Worm (Caenorhabditis elegans) whole organism, early embryonic: ENCODE measurements around the gene mask-1.

Experiments
- B0310.2 ChIP-seq: sonication (generic microtip); optimal IDR thresholded peaks from 2 replicates; lab custom pipeline; 2016; ENCODE audit warnings: mild to moderate bottlenecking, missing genetic modification characterization, missing compliant biosample characterization
- F13C5.2 ChIP-seq: sonication (generic microtip); optimal IDR thresholded peaks from 2 replicates; lab custom pipeline; 2017; ENCODE audit warnings: mild to moderate bottlenecking, missing genetic modification characterization, inconsistent platforms, missing compliant biosample characterization
- aly-1 ChIP-seq: sonication (generic microtip); optimal IDR thresholded peaks from 2 replicates; lab custom pipeline; 2016; ENCODE audit warnings: missing genetic modification characterization, missing compliant biosample characterization
- ama-1 ChIP-seq: fragments of 150-350 bp; optimal IDR thresholded peaks from 2 replicates; lab custom pipeline; 2014
- ceh-13 ChIP-seq: fragments of 200-800 bp; sonication (Bioruptor generic); optimal IDR thresholded peaks from 2 replicates; lab custom pipeline; 2018; ENCODE audit warnings: mild to moderate bottlenecking, missing genetic modification characterization, missing compliant biosample characterization
- ceh-36 ChIP-seq: sonication (generic microtip); optimal IDR thresholded peaks from 2 replicates; lab custom pipeline; 2016; ENCODE audit warnings: missing genetic modification characterization, inconsistent platforms, missing compliant biosample characterization
- ets-7 ChIP-seq: sonication (generic microtip); optimal IDR thresholded peaks from 2 replicates; lab custom pipeline; 2016; ENCODE audit warnings: missing genotype, missing genetic modification characterization, missing compliant biosample characterization
- flt-1 ChIP-seq: fragments of 200-800 bp; sonication (Bioruptor generic); IDR thresholded peaks from 2 replicates; pipeline ENCODE4 v1.3.6; 2022; ENCODE audit warnings: missing genetic modification characterization, missing compliant biosample characterization
- hmbx-1 ChIP-seq: sonication (generic microtip); optimal IDR thresholded peaks from 2 replicates; lab custom pipeline; 2016; ENCODE audit warnings: mild to moderate bottlenecking, missing genetic modification characterization, missing compliant biosample characterization
- hmg-4 ChIP-seq: fragments of 200-800 bp; sonication (Bioruptor generic); optimal IDR thresholded peaks from 2 replicates; lab custom pipeline; 2018; ENCODE audit warnings: mild to moderate bottlenecking, missing genetic modification characterization, missing compliant biosample characterization
- hnd-1 ChIP-seq: sonication (generic microtip); optimal IDR thresholded peaks from 2 replicates; lab custom pipeline; 2016; ENCODE audit warnings: missing genetic modification characterization, missing compliant biosample characterization
- pes-1 ChIP-seq: fragments of 200-800 bp; sonication (Bioruptor generic); IDR thresholded peaks from 2 replicates; pipeline ENCODE4 v1.3.6; 2022; ENCODE audit warnings: missing genetic modification reagents, missing genetic modification characterization, missing compliant biosample characterization
- scrt-1 ChIP-seq: fragments of 200-800 bp; sonication (Bioruptor generic); IDR thresholded peaks from 2 replicates; pipeline ENCODE4 v1.3.6; 2022; ENCODE audit warnings: missing genetic modification characterization, missing compliant biosample characterization
- sea-1 ChIP-seq: fragments of 200-800 bp; sonication (Bioruptor generic); conservative IDR thresholded peaks from 2 replicates; pipeline ENCODE4 v1.3.6; 2022; ENCODE audit warnings: missing genetic modification characterization, missing compliant biosample characterization
- tbx-11 ChIP-seq: fragments of 200-800 bp; sonication (Bioruptor generic); IDR thresholded peaks from 2 replicates; pipeline ENCODE4 v1.3.6; 2022; ENCODE audit warnings: missing genetic modification characterization, missing compliant biosample characterization
- tbx-37 ChIP-seq: fragments of 200-800 bp; sonication (Bioruptor generic); conservative IDR thresholded peaks from 2 replicates; pipeline ENCODE4 v1.3.6; 2022; ENCODE audit warnings: missing genetic modification reagents, missing genetic modification characterization, missing compliant biosample characterization
- tra-4 ChIP-seq: sonication (generic microtip); optimal IDR thresholded peaks from 2 replicates; lab custom pipeline; 2017; ENCODE audit warnings: missing genetic modification characterization, missing compliant biosample characterization

The mask-1 gene

DNA sequence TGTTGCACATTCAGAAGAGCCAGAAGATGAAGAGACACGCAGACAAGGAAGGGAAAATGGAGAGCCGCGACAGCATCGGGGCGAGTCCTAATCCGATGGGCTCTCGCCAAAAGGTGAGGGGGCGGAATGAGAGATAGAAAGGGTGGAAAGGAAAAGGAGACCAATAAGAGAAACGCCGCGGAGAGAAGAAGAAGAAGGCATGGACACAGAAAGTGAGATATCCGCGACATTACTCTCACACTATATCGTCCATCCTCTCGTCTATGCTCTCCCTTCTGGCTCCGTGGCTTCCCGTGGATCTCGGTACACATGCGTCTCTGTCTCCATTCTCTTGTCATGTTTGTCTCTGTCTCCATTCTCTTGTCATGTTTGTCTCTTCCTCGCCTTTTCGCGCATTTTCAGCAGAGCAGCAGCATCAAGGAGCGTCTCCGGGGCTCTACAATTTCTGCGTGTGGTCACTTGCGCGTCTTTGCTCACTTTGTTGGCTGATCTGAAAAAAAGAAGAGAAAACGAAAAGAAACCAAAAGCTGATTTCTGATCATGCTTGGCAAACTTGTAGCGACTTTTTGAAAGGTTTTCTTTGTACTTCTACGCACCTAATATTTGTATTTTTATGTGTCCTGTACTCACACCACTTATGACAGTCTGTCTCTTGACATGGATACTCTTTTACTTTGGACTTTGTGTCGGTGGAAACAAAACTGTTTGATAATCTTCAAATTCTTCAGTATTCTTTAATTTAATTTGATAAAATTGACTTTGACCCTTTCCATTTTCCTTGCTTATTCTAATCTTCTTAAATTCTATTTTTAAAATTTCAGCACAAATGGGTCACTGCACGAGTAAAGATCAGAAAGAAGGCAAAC is 28.7 kb downstream of the mask-1 start, which contains the start of gene gpa-7:
Gene gpa-7 (plus strand): TSS at position 816 of the 866 bp plus-strand sequence.
- TF ChIP-seq tra-4 (no peak), hmbx-1 (tag; lab: Kevin White, UChicago) (no peak), pes-1 (GFP tag; lab: Robert Waterston, UW) (no peak), hmg-4 (GFP tag; lab: Kevin White, UChicago) (no peak), tbx-11 (GFP tag; lab: Robert Waterston, UW) (0 out of 2 replicates have a peak, but pooled peaks have one; percentile 34), B0310.2 (tag; lab: Kevin White, UChicago) (no peak), ama-1 (lab: Kevin White, UChicago) (no peak), flt-1 (GFP tag; lab: Robert Waterston, UW) (no peak), ceh-13 (GFP tag; lab: Kevin White, UChicago) (no peak), aly-1 (peak; percentile 56), F13C5.2 (tag; lab: Kevin White, UChicago) (peak; percentile 56), sea-1 (GFP tag; lab: Robert Waterston, UW) (no peak), ceh-36 (tag; lab: Kevin White, UChicago) (no peak)

- TF ChIP-seq ceh-13 (GFP tag; lab: Kevin White, UChicago) = no peak
- no peak for TF ChIP-seq ceh-36 (tag; lab: Kevin White, UChicago)
- no peak for TF ChIP-seq hmg-4 (GFP tag; lab: Kevin White, UChicago)
- TF ChIP-seq B0310.2 (tag; lab: Kevin White, UChicago) = no peak
Observed at ce11 chrIV:10409377-10409776, 34.7 kb downstream of the mask-1 start, which contains the start of gene rfk-1. rfk-1 (minus strand) TSS chrIV:10409477.

DNA sequence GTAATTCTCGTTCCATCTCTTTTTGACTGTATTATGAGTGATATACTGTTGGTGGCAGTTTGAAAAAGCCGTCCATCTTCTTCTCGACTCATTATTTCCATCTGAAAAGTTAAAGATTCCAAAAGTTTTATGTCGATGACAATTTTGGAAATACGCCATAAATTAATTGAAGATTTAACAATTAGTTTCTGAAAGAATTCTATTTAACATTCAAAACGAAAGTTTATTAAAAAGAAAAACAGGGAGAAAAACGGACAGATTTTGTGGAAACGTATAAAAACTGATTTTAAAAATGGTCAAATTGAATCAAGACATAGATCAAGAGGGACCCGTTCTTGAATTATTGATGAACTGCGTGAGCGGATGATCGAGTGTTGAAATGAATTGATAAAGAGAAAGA is 39.1 kb downstream of the mask-1 start, which contains the start of gene R10H10.7:
Gene R10H10.7 (minus strand): TSS at position 101 of the 400 bp plus-strand sequence.
- TF ChIP-seq tbx-37 (GFP tag; lab: Robert Waterston, UW) (no peak), ceh-36 (tag; lab: Kevin White, UChicago) (no peak), hmg-4 (GFP tag; lab: Kevin White, UChicago) (no peak), F13C5.2 (tag; lab: Kevin White, UChicago) (no peak), tbx-11 (GFP tag; lab: Robert Waterston, UW) (no peak), hnd-1 (tag; lab: Kevin White, UChicago) (no peak), flt-1 (GFP tag; lab: Robert Waterston, UW) (no peak), B0310.2 (tag; lab: Kevin White, UChicago) (no peak), ama-1 (lab: Kevin White, UChicago) (no peak), scrt-1 (GFP tag; lab: Robert Waterston, UW) (no peak), pes-1 (GFP tag; lab: Robert Waterston, UW) (no peak), tra-4 (no peak), ets-7 (tag; lab: Kevin White, UChicago) (no peak), aly-1 (no peak), sea-1 (GFP tag; lab: Robert Waterston, UW) (no peak), ceh-13 (GFP tag; lab: Kevin White, UChicago) (no peak), hmbx-1 (tag; lab: Kevin White, UChicago) (no peak)

DNA sequence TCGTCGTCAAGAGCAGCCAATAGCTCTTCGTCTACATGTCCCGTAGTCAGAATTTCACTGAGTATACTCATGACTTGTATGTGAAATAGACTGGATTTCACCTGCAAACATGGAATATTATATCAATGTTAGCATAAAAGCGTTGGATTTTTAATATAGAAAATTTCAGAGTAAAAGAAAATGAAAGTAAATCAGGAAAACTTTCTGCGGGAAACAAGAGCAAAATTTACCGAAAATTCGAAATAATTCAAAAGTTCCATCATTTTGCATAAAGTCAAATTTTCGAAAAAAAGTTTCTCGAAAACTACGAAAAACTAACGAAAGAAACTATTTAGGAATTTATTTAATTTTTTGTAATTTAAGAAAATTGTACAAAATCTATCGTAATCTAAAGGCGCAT is 43.1 kb downstream of the mask-1 start, which contains the start of gene F13B12.6:
Gene F13B12.6 (minus strand): TSS at position 101 of the 400 bp plus-strand sequence.
- TF ChIP-seq hmg-4 (GFP tag; lab: Kevin White, UChicago) = no peak

DNA sequence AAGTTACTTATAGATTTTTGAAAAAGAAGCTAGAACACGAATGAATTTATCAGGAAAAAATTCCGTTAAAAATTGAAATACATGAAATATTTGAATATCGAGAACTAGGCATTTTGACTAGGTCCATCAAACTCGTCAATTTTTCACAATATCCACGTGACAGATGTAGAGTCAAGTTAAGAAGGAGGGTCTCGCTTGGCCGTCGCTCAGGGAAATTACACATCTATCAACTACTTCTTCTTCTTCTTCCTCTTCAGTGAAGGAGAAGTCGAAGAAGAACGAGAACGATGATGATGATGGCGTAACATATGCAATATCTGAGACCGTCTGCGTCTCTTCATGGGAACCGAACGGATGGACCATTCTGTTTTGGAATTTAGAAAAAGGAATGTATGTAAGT is 45.2 kb downstream of the mask-1 start:
- TF ChIP-seq flt-1 (GFP tag; lab: Robert Waterston, UW) = no peak
- no peak for TF ChIP-seq scrt-1 (GFP tag; lab: Robert Waterston, UW)
- TF ChIP-seq pes-1 (GFP tag; lab: Robert Waterston, UW) = no peak
- no peak for TF ChIP-seq aly-1
- TF ChIP-seq tbx-11 (GFP tag; lab: Robert Waterston, UW) = no peak
- no peak for TF ChIP-seq B0310.2 (tag; lab: Kevin White, UChicago)
- no peak for TF ChIP-seq ets-7 (tag; lab: Kevin White, UChicago)
- TF ChIP-seq hnd-1 (tag; lab: Kevin White, UChicago) = no peak
- no peak for TF ChIP-seq ceh-13 (GFP tag; lab: Kevin White, UChicago)
- no peak for TF ChIP-seq tra-4
- TF ChIP-seq hmg-4 (GFP tag; lab: Kevin White, UChicago) = no peak
- TF ChIP-seq sea-1 (GFP tag; lab: Robert Waterston, UW) = no peak
- TF ChIP-seq tbx-37 (GFP tag; lab: Robert Waterston, UW) = no peak
- no peak for TF ChIP-seq hmbx-1 (tag; lab: Kevin White, UChicago)

- TF ChIP-seq tra-4 = no peak
- TF ChIP-seq B0310.2 (tag; lab: Kevin White, UChicago) = no peak
- TF ChIP-seq aly-1 = no peak
- no peak for TF ChIP-seq ceh-13 (GFP tag; lab: Kevin White, UChicago)
- TF ChIP-seq scrt-1 (GFP tag; lab: Robert Waterston, UW) = no peak
- no peak for TF ChIP-seq flt-1 (GFP tag; lab: Robert Waterston, UW)
- no peak for TF ChIP-seq hnd-1 (tag; lab: Kevin White, UChicago)
- no peak for TF ChIP-seq tbx-11 (GFP tag; lab: Robert Waterston, UW)
- TF ChIP-seq ceh-36 (tag; lab: Kevin White, UChicago) = no peak
- no peak for TF ChIP-seq pes-1 (GFP tag; lab: Robert Waterston, UW)
- TF ChIP-seq F13C5.2 (tag; lab: Kevin White, UChicago) = no peak
- TF ChIP-seq hmg-4 (GFP tag; lab: Kevin White, UChicago) = no peak
- TF ChIP-seq ets-7 (tag; lab: Kevin White, UChicago) = no peak
- TF ChIP-seq ama-1 (lab: Kevin White, UChicago) = no peak
- no peak for TF ChIP-seq hmbx-1 (tag; lab: Kevin White, UChicago)
- TF ChIP-seq tbx-37 (GFP tag; lab: Robert Waterston, UW) = no peak
- no peak for TF ChIP-seq sea-1 (GFP tag; lab: Robert Waterston, UW)
Observed at ce11 chrIV:10420440-10420839, 45.7 kb downstream of the mask-1 start.
